Worm (Caenorhabditis elegans): ENCODE measurements around the gene egli-1.

DNA sequence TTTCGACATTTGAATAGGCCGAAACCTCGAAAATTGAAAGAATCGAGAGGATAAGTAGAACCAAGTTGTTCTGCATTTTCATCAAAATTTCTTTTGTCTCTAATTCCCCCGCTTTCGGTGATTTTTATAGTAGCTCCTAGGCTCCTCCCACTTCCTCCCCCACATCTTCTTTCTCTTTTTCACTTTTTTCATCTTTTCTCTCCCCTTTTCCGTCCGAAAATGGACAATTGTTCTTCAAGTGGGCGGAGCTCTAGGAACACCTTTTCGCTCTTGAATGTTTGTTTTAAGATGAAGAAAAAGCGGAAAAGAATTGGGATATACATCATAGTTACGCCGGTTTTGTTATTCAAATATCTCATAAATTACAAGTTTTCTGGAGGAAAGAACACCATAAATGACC lies 22.7 kb downstream of the egli-1 start, which contains the start of gene F42A8.1:
- no peak for TF ChIP-seq jun-1 (tag; optimal IDR thresholded peaks at IDR 0.05)
- TF ChIP-seq nhr-11 (tag; optimal IDR thresholded peaks at IDR 0.05), result no peak
- TF ChIP-seq lir-3 (tag; optimal IDR thresholded peaks at IDR 0.05), result no peak
- no peak for TF ChIP-seq dmd-6 (GFP tag; IDR thresholded peaks at IDR 0.05)
- TF ChIP-seq mdl-1 (tag; optimal IDR thresholded peaks at IDR 0.05), result no peak
- no peak for TF ChIP-seq lim-7 (GFP tag; IDR thresholded peaks at IDR 0.05)
- TF ChIP-seq daf-12 (tag; optimal IDR thresholded peaks at IDR 0.05), result no peak
- no peak for TF ChIP-seq nhr-77 (tag; optimal IDR thresholded peaks at IDR 0.05)
- TF ChIP-seq unc-62 (GFP tag; optimal IDR thresholded peaks at IDR 0.05 in 1 of 2), result no peak
- no peak for TF ChIP-seq unc-62 (tag; optimal IDR thresholded peaks at IDR 0.05)
- TF ChIP-seq tra-1 (GFP tag; IDR thresholded peaks at IDR 0.05), result no peak
- no peak for TF ChIP-seq snpc-4 (tag; optimal IDR thresholded peaks at IDR 0.05)
- TF ChIP-seq skn-1 (tag; optimal IDR thresholded peaks at IDR 0.05), result no peak
